Worm (Caenorhabditis elegans): Measurements from ENCODE around the gene F57E7.4.

- TF ChIP-seq lin-39 (tag; optimal IDR thresholded peaks at IDR 0.05), result no peak
- no peak for TF ChIP-seq lsy-2 (tag; optimal IDR thresholded peaks at IDR 0.05)
- TF ChIP-seq duxl-1 (tag; optimal IDR thresholded peaks at IDR 0.05; ENCODE audit: poor library complexity), result no peak
- TF ChIP-seq unc-39 (tag; optimal IDR thresholded peaks at IDR 0.05), result no peak
- TF ChIP-seq zag-1 (tag; optimal IDR thresholded peaks at IDR 0.05), result no peak
Observed at ce11 chrV:16527796-16528195, 47.0 kb upstream of the F57E7.4 start, which contains the start of gene F36D3.16.
